Worm (Caenorhabditis elegans) whole organism, midembryonic: Measurements from ENCODE around the gene nud-1.
A peak's percentile ranks its signal among the peaks of the same experiment; 100 is the strongest.

Experiments used
- T22C8.4 ChIP-seq: fragments of 200-800 bp; sonication (Bioruptor generic); IDR thresholded peaks from 2 replicates; pipeline ENCODE4 v1.3.6; 2022; ENCODE audit warnings: missing genetic modification characterization, missing compliant biosample characterization
- cog-1 ChIP-seq: sonication (generic microtip); optimal IDR thresholded peaks from 2 replicates; lab custom pipeline; 2016; ENCODE audit warnings: missing genetic modification characterization, missing compliant biosample characterization
- flt-1 ChIP-seq: fragments of 200-800 bp; sonication (Bioruptor generic); IDR thresholded peaks from 2 replicates; pipeline ENCODE4 v1.3.6; 2022; ENCODE audit warnings: missing genetic modification characterization, missing compliant biosample characterization
- klf-2 ChIP-seq: fragments of 200-800 bp; sonication (Bioruptor generic); conservative IDR thresholded peaks from 2 replicates; pipeline ENCODE4 v1.3.6; 2022; ENCODE audit warnings: missing genetic modification reagents, missing genetic modification characterization, missing compliant biosample characterization
- med-1 ChIP-seq: sonication (generic microtip); optimal IDR thresholded peaks from 2 replicates; lab custom pipeline; 2017; ENCODE audit warnings: missing genetic modification characterization, mild to moderate bottlenecking, missing compliant biosample characterization, antibody characterized with exemption, missing genetic modification reagents; ENCODE audit not compliant: insufficient read depth
- ref-1 ChIP-seq: fragments of 200-800 bp; sonication (Bioruptor generic); conservative IDR thresholded peaks from 2 replicates; pipeline ENCODE4 v1.3.6; 2022; ENCODE audit warnings: missing genetic modification reagents, missing genetic modification characterization, missing compliant biosample characterization
- tab-1 ChIP-seq: fragments of 200-800 bp; sonication (Bioruptor generic); IDR thresholded peaks from 2 replicates; pipeline ENCODE4 v1.3.6; 2022; ENCODE audit warnings: missing genetic modification characterization, missing compliant biosample characterization
- ztf-23 ChIP-seq: fragments of 200-800 bp; sonication (Bioruptor generic); IDR thresholded peaks from 2 replicates; pipeline ENCODE4 v1.3.6; 2022; ENCODE audit warnings: missing genetic modification reagents, missing genetic modification characterization, missing compliant biosample characterization
- ztf-29 ChIP-seq: fragments of 200-800 bp; sonication (Bioruptor generic); IDR thresholded peaks from 2 replicates; pipeline ENCODE4 v1.3.6; 2022; ENCODE audit warnings: missing genetic modification reagents, missing genetic modification characterization, missing compliant biosample characterization

The nud-1 gene

DNA sequence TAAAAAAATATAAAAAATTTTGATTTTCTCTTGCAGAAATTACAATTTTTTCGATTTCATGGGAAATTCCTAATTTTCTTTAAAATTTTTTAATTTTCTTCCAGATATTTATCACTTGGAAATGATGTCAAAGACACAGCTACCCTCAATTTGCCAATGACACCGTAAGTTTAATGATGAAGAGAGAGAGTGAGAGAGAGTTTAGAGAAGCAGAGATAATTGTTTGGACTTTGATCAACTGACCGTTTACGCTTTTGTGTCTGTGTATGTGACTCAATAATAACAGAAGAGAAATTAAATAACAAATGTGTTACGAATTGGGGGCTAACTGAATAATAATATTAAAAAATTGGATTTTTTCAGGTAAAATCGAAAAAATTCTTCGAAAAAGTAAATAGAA is 30.8 kb upstream of the nud-1 start:
- TF ChIP-seq T22C8.4 (no peak), ztf-29 (GFP tag; lab: Robert Waterston, UW) (no peak), klf-2 (GFP tag; lab: Robert Waterston, UW) (no peak), ztf-23 (GFP tag; lab: Robert Waterston, UW) (no peak), tab-1 (GFP tag; lab: Robert Waterston, UW) (no peak), flt-1 (GFP tag; lab: Robert Waterston, UW) (no peak), ref-1 (no peak), cog-1 (tag; lab: Kevin White, UChicago) (no peak), med-1 (GFP tag; lab: Kevin White, UChicago) (no peak)

DNA sequence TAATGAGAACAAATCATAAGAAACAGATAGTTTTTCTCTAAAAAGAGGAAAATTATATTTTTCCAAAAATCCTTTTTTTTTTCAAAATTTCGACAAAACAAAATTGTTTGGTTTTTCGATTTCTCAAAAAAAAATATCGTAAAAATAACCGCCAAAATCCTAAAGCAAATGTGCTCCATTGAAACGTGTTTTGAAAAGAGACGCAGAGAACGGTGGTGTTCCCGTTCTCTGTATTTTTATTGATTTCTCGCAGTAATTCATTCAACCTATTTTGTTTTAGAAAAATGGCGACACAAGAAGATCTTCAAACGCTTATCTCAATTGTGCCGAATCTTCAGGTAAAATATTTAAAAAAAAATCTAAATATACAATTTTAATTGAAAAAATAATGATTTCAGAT is 27.5 kb upstream of the nud-1 start, which contains the start of gene Y43F4B.10:
Y43F4B.10 (plus strand) TSS at position 281 of the 400 bp plus-strand sequence.
- 0 out of 2 replicates have a peak, but pooled peaks have one; percentile 38 for TF ChIP-seq T22C8.4
- no peak for TF ChIP-seq med-1 (GFP tag; lab: Kevin White, UChicago)

DNA sequence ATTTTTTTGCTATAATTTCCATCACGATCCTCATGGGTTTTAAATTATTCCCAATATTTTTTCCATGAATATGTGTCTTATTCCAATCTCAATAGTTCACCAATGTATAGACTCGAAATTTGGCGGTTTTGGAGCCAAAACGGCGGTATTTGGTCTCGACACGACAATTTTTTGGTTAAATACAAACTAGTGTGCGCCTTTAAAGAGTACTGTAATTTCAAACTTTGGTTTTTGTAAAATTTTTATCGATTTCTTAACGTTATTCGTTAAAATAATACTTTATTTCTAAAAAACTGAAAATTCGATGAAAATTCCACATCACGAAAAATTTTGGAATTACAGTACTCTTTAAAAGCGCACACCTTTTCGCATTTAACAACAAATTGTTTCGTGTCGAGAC is 26.7 kb upstream of the nud-1 start:
- TF ChIP-seq ztf-29 (GFP tag; lab: Robert Waterston, UW) (no peak), klf-2 (GFP tag; lab: Robert Waterston, UW) (no peak), ref-1 (no peak), cog-1 (tag; lab: Kevin White, UChicago) (no peak)

DNA sequence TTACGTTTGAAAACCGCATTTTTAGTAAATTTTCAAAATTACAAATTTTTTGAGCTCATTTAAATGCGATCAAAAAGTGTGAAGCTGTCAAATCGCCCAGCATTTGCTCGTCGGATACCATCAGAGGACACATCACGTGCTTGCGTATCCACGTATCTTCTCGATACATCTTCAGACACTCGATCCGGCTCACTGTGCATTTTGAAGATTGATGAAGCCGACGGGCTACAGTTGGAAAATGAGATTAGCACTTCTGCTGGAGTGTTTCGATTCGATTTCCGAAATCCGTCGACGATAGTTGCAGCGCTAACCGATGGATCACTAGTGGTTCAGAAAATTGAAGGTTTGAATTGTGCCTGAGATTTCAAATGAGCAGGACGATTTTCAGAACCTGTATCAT is 26.3 kb upstream of the nud-1 start, which contains the start of gene dph-7:
dph-7 (plus strand) TSS at position 53 of the 400 bp plus-strand sequence.
- TF ChIP-seq cog-1 (tag; lab: Kevin White, UChicago) (no peak), ztf-23 (GFP tag; lab: Robert Waterston, UW) (no peak), tab-1 (GFP tag; lab: Robert Waterston, UW) (no peak), flt-1 (GFP tag; lab: Robert Waterston, UW) (no peak), klf-2 (GFP tag; lab: Robert Waterston, UW) (no peak), ref-1 (no peak), T22C8.4 (no peak), ztf-29 (GFP tag; lab: Robert Waterston, UW) (no peak), med-1 (GFP tag; lab: Kevin White, UChicago) (no peak)

DNA sequence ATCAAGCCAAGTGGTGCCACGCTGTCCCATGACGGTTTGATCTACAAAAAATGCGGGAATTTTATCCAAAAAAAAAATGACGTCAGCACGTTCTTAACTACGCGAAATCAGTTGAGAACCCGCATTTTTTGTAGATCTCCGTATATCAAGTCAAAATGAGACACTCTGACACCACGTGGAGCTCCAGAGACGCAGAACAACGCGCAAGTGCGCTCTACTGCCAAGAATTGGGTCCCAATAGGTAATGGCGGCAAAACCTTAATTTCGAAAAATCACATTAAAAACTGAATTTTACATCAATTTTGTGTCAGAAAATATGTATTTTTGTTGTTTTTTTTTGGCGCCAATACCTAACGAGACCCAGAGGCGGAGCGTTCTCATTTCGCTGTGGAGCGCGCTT is 24.4 kb upstream of the nud-1 start:
- TF ChIP-seq ztf-29 (GFP tag; lab: Robert Waterston, UW) (no peak), med-1 (GFP tag; lab: Kevin White, UChicago) (no peak), tab-1 (GFP tag; lab: Robert Waterston, UW) (no peak), ref-1 (no peak), cog-1 (tag; lab: Kevin White, UChicago) (no peak), T22C8.4 (no peak), ztf-23 (GFP tag; lab: Robert Waterston, UW) (no peak), flt-1 (GFP tag; lab: Robert Waterston, UW) (no peak), klf-2 (GFP tag; lab: Robert Waterston, UW) (no peak)

DNA sequence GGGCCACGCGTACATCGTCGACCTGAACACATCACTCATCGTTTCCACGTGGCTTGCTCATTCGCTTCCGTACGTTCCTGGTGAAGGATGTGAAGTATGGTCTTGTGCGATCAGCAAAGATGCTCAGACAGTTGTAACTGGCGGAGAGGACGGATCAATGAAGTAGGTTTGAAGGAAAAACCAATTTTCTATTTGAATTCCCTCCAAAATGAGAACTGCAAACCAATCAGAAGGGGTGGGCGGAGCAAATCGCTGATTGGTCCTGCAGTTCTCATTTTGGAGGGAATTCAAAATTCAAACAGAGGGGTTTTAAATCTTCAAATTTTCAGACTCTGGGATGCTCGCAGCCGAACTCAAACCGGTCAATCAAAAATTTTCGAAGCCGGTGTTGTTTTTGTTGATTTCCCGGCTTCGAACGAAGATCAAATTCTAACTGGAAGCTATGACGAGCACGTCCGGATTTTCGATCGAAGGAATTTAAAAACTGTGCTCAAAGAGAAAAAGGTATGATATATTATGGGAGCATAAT is 23.9 kb upstream of the nud-1 start:
- TF ChIP-seq med-1 (GFP tag; lab: Kevin White, UChicago) (no peak), ztf-23 (GFP tag; lab: Robert Waterston, UW) (no peak), T22C8.4 (no peak), klf-2 (GFP tag; lab: Robert Waterston, UW) (no peak), ref-1 (no peak), ztf-29 (GFP tag; lab: Robert Waterston, UW) (no peak), flt-1 (GFP tag; lab: Robert Waterston, UW) (no peak), cog-1 (tag; lab: Kevin White, UChicago) (no peak), tab-1 (GFP tag; lab: Robert Waterston, UW) (no peak)

DNA sequence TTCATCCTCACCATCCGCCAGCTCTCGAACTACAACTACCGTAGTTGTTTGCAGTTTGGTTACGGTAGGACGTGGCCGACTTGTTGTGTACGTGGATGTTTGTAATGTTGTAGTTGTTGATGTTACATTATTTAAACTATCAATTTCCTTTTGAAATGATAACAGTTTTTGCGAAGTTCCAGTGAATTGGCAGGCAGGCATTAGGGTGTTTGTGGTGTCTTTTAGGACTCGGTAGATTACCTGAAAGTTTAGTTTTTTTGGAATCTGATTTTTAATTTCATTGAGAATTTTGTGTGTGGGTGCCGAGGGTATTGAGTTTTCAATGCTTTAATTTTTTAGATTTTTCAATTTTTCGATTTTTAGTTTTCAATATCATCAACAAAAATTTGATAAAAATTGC is 18.7 kb upstream of the nud-1 start, which contains the start of gene F53A2.11:
F53A2.11 (minus strand) TSS at position 101 of the 400 bp plus-strand sequence.
- no peak for TF ChIP-seq cog-1 (tag; lab: Kevin White, UChicago)
- no peak for TF ChIP-seq klf-2 (GFP tag; lab: Robert Waterston, UW)
- no peak for TF ChIP-seq T22C8.4
- TF ChIP-seq ref-1, result no peak
- no peak for TF ChIP-seq flt-1 (GFP tag; lab: Robert Waterston, UW)
- TF ChIP-seq ztf-29 (GFP tag; lab: Robert Waterston, UW), result no peak
- TF ChIP-seq ztf-23 (GFP tag; lab: Robert Waterston, UW), result no peak
- TF ChIP-seq med-1 (GFP tag; lab: Kevin White, UChicago), result no peak
- no peak for TF ChIP-seq tab-1 (GFP tag; lab: Robert Waterston, UW)

DNA sequence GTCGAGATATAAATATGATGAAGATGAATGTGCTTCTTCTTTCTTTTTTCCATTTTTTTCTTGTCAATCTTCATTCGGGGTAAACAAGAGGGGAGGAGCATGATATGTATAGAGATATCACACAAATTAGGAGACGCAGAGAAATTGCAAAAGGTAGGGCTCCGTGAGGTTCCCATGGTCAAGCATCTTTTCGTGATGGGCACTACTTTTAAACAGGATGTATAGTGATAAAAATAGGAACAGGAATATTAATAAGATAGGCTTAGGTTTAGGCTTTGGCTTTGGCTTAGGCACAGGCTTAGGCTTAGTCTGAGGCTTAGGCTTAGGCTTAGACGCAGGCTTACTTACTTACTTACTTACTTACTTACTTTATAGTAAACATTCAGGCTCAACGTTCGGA is 16.6 kb upstream of the nud-1 start, which contains the start of gene F53A2.1:
F53A2.1 (minus strand) TSS at position 101 of the 400 bp plus-strand sequence.
- TF ChIP-seq cog-1 (tag; lab: Kevin White, UChicago) (no peak), ztf-23 (GFP tag; lab: Robert Waterston, UW) (no peak), med-1 (GFP tag; lab: Kevin White, UChicago) (no peak), ref-1 (no peak), flt-1 (GFP tag; lab: Robert Waterston, UW) (no peak), tab-1 (GFP tag; lab: Robert Waterston, UW) (no peak), ztf-29 (GFP tag; lab: Robert Waterston, UW) (no peak), klf-2 (GFP tag; lab: Robert Waterston, UW) (no peak), T22C8.4 (no peak)

DNA sequence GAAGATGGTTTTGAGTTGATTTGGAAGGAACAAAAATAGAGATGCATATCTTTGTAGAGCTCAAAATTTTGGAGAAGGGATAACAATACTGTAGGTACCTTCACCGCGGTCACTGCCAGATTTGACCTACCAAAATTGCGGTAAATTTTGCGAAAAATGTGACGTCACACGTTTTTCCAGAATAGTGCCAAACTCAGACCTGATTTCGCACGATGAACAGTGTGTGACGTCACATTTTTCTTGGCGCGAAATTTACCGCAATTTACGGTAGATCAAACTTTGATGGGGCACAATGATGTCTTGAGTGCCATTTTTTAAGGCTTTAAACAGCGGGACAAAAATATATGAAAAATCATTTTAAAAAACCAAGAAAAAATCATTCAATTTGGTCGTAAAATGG is 12.4 kb upstream of the nud-1 start:
- TF ChIP-seq ztf-29 (GFP tag; lab: Robert Waterston, UW) (no peak), ztf-23 (GFP tag; lab: Robert Waterston, UW) (no peak), tab-1 (GFP tag; lab: Robert Waterston, UW) (no peak), flt-1 (GFP tag; lab: Robert Waterston, UW) (no peak), T22C8.4 (no peak), ref-1 (no peak), klf-2 (GFP tag; lab: Robert Waterston, UW) (no peak), cog-1 (tag; lab: Kevin White, UChicago) (no peak), med-1 (GFP tag; lab: Kevin White, UChicago) (no peak)
